Worm (Caenorhabditis elegans): ENCODE results near the gene nsun-5.

- TF ChIP-seq aly-2 (tag; optimal IDR thresholded peaks at IDR 0.05) (no peak), unc-62 (GFP tag; optimal IDR thresholded peaks at IDR 0.05) (no peak), mab-5 (tag; optimal IDR thresholded peaks at IDR 0.05) (no peak), nhr-10 (tag; optimal IDR thresholded peaks at IDR 0.05) (no peak), nhr-23 (tag; optimal IDR thresholded peaks at IDR 0.05) (no peak), unc-39 (tag; optimal IDR thresholded peaks at IDR 0.05) (no peak), ama-1 (optimal IDR thresholded peaks at IDR 0.05) (no peak), nhr-6 (tag; optimal IDR thresholded peaks at IDR 0.05) (no peak), snpc-4 (tag; optimal IDR thresholded peaks at IDR 0.05) (no peak), lsy-2 (tag; optimal IDR thresholded peaks at IDR 0.05) (no peak), elt-3 (tag; optimal IDR thresholded peaks at IDR 0.05) (no peak), lin-11 (tag; optimal IDR thresholded peaks at IDR 0.05) (no peak)
These were observed 4.5 kb upstream of the nsun-5 start for ce11 chrII:14964877-14965276.

Data from whole organism, L2 larva.